Worm (Caenorhabditis elegans) whole organism, mixed stage, embryonic: ENCODE measurements around the gene F08D12.7.

Experiments used
- M03D4.4 ChIP-seq: sonication (generic microtip); optimal IDR thresholded peaks from 2 replicates; lab custom pipeline; 2017; ENCODE audit warnings: mild to moderate bottlenecking, missing genetic modification characterization, missing compliant biosample characterization
- elt-1 ChIP-seq: sonication (generic microtip); optimal IDR thresholded peaks from 2 replicates; lab custom pipeline; 2017; ENCODE audit warnings: missing genetic modification characterization, mild to moderate bottlenecking, missing compliant biosample characterization, antibody characterized with exemption, moderate library complexity, borderline replicate concordance; ENCODE audit not compliant: insufficient read depth
- ham-2 ChIP-seq: fragments of 200-800 bp; sonication (Bioruptor generic); optimal IDR thresholded peaks from 2 replicates; lab custom pipeline; 2018; ENCODE audit warnings: mild to moderate bottlenecking, missing genetic modification characterization, missing compliant biosample characterization
- lin-13 ChIP-seq: fragments of 150-350 bp; optimal IDR thresholded peaks from 2 replicates; lab custom pipeline; 2014; ENCODE audit warnings: missing biosample characterization, missing genetic modification characterization
- lsy-2 ChIP-seq: fragments of 150-350 bp; optimal IDR thresholded peaks from 2 replicates; lab custom pipeline; 2014; ENCODE audit warnings: missing biosample characterization, missing genetic modification characterization
- nhr-237 ChIP-seq: fragments of 150-350 bp; optimal IDR thresholded peaks from 2 replicates; lab custom pipeline; 2014; ENCODE audit warnings: missing biosample characterization, missing genetic modification characterization
- snpc-4 ChIP-seq: fragments of 150-350 bp; optimal IDR thresholded peaks from 2 replicates; lab custom pipeline; 2014; ENCODE audit warnings: missing biosample characterization, missing genetic modification characterization
- sptf-1 ChIP-seq: sonication (generic microtip); optimal IDR thresholded peaks from 2 replicates; lab custom pipeline; 2017; ENCODE audit warnings: mild to moderate bottlenecking, missing genetic modification characterization, moderate library complexity, missing compliant biosample characterization
- unc-39 ChIP-seq: fragments of 150-350 bp; optimal IDR thresholded peaks from 2 replicates; lab custom pipeline; 2014; ENCODE audit warnings: missing biosample characterization, missing genetic modification characterization
- unc-62 ChIP-seq: fragments of 150-350 bp; optimal IDR thresholded peaks from 2 replicates; lab custom pipeline; 2014; ENCODE audit warnings: missing biosample characterization, missing genetic modification reagents, missing genetic modification characterization

DNA sequence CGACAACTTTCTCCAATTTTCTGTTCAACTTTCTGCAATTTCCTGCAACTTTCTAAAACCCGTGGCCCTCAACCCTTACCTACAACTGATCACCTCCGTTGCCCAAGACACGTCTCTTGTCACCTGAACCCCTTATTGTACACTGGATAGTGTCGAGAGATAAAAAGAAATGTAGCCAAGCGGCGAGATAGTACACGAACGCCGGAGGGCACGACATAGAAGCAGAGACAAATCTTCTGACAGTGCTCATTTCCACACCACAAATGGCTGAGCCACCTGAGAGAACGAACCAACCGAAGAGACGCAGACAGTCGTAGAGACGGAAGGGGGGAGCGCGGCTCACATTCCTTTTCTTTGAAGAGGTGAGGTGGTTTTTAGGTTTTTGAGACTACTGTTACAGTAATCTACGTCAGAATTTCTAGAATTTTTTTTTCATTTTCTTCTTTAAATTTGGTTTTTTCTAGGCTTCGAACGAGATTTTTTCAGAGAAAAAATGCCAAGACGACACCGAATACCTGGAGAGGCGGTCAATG lies 38.8 kb upstream of the F08D12.7 start, which contains the start of gene K12H6.12:
- no peak for TF ChIP-seq elt-1 (tag; lab: Kevin White, UChicago)
- no peak for TF ChIP-seq nhr-237 (tag; lab: Kevin White, UChicago)
- no peak for TF ChIP-seq lin-13 (tag; lab: Kevin White, UChicago)
- no peak for TF ChIP-seq M03D4.4 (tag; lab: Kevin White, UChicago)
- no peak for TF ChIP-seq ham-2 (GFP tag; lab: Kevin White, UChicago)
- no peak for TF ChIP-seq unc-62 (GFP tag; lab: Kevin White, UChicago)
- TF ChIP-seq lsy-2: no peak
- no peak for TF ChIP-seq snpc-4 (tag; lab: Kevin White, UChicago)
- TF ChIP-seq sptf-1: no peak
- TF ChIP-seq unc-39 (tag; lab: Kevin White, UChicago): no peak
